Fruit fly (Drosophila melanogaster) whole organism, larva: ENCODE measurements around the gene mon2.

Source experiments
- noc ChIP-seq: fragments of 200-800 bp; sonication (Bioruptor generic); optimal IDR thresholded peaks from 3 replicates; lab custom pipeline; 2019; ENCODE audit warnings: missing biosample characterization, mild to moderate bottlenecking, missing genetic modification characterization, moderate library complexity

mon2 gene

DNA sequence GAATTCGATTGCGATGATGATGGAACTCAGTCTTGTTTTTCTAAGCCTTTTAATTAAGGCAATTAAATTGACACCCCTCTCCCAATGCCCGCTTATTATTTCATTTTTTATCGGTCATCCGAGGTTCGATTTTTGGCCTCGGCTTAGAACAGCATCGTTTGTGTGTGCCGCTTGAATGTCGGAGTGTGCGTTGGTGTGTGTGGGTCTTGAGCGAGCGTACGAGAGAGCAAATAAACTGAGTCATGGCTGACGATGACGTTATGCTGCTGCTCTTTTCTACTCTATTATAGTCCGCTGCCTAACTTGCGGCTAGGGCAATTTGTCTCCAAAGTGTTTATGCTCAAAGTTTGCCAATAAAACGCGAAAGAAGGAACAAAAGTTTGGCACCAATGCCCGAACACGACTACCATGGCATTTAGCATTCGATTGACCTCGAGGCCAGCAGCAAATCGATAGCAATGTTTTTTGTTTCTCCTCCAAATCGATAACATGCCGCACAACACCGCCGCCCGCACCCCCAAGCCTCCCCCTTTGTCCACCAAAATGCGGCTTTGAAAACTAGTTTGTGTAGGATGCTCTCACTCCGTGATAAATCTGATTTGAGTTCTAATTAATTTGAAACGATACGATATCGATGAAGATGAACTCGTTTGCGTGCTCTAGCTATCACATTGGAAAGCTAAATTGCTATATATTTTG lies 38.2 kb downstream of the mon2 start:
- no peak for TF ChIP-seq noc

DNA sequence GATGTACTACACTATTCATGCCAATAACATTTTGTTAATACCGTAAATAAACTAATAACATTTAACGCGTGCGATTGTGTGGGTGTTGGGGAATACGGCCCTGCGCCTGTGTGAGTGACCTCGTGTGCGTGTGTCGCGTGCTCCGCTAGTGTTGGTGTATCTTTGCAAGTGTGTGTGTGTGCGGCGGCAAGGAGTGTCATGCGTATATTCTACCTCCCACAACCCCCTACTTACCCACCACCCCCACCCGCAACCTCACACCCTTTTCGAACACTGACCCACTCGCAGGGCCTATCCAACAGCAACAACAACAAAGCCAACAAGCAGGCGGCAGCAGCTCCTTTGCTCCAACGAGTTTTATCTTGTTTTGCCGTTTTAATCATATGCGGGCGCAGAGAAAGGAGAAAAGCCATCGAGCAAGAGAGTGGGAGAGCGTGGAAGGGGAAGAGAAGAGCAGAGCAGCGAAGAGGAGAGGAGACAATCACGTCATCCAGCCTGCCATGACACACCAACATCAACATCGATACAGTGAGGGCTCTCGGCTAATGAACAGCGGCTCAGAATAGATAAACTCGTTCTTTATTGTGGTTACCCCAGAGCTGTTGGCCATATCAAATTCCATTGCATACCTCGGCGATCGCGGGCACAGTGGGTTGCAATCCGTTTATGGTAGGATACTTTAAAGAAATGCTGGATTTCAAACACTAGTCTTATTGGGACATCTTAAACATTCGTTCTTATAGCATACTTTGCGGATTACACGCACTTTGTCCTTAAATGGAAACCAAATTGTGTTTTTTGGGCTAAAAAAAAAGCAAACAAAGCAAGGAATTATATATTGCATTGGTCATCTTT lies 39.2 kb downstream of the mon2 start:
- TF ChIP-seq noc: no peak

DNA sequence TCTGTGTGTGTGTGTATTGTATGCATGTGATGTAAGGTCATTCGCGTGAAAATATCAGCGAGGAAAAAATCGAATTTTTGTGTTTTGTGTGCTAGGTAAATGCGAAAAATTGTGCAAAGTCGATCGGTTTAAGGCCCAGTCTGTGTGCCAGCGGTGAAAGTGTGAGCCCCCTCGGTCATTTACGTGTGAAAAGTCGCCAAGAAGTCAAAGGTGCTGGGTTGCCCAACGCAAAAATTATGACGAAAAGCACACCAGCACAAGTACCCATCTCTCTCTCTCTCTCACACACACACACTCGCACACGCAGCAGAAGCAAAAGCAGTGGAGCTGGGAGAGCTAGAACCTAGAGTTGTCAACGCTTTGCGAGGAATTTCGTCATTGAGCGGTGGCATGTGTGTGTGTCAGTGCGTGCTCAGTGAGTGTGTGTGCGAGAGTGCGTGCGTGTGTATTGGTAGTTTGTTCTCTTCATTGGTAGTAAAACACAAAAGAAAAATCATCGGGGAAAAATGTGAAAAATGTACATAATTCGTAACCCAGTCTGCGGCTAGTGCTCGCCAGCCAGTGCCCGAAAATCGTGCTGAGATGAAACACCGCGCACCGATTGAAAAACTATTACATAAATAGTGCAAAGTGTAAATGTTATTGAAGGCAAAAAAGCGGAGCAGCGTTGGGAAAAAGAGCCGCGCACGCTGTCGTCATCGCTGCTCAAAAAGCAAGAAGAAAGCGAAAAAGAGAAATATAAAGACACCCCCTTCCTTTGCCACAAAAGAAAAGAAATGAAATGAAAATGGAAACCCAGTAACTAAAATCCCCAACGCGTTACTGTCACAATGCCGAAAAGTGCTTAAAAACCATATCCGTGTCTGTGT lies 40.1 kb downstream of the mon2 start:
- TF ChIP-seq noc: peak; percentile 57

DNA sequence CACCGCTTCAGTTG lies 40.6 kb downstream of the mon2 start, which contains the start of gene Bsg:
Bsg (plus strand) TSS at position 8 of the 14 bp plus-strand sequence.
- TF ChIP-seq noc: no peak

DNA sequence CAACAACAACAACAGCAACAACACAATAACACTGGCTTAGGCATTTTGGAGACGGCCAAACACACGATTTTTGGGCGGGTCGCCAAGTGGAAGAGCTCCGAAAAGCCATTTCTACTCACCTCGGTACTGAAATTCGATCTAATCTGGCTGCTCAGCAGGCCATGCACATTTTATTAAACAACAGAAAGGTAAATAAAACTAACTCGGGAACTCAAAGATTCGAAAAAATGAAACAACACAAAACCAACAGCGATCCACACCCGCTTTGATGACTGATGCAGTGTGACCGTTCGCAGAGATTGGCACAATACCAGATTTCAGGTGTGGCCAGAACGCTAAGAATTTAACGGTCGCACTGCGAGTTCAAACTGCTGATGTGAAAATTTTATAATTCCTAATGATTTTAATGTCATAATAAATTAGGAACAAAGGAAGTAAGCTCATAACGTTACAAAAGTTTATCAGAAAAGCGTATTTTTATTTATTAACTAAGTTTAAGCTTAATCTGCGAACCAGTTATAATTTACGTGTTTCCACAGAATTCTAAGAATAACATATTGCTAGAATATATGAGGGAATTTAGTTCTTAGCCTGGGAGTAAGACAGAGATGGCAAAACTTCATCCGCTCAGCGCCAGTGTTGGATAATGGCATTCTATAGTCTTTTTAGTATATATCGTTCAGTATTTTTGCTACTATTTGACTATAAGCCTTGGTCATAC lies 41.0 kb downstream of the mon2 start, which contains the start of gene Mcr:
Mcr (minus strand) TSS at position 291 of the 721 bp plus-strand sequence.
- no peak for TF ChIP-seq noc

DNA sequence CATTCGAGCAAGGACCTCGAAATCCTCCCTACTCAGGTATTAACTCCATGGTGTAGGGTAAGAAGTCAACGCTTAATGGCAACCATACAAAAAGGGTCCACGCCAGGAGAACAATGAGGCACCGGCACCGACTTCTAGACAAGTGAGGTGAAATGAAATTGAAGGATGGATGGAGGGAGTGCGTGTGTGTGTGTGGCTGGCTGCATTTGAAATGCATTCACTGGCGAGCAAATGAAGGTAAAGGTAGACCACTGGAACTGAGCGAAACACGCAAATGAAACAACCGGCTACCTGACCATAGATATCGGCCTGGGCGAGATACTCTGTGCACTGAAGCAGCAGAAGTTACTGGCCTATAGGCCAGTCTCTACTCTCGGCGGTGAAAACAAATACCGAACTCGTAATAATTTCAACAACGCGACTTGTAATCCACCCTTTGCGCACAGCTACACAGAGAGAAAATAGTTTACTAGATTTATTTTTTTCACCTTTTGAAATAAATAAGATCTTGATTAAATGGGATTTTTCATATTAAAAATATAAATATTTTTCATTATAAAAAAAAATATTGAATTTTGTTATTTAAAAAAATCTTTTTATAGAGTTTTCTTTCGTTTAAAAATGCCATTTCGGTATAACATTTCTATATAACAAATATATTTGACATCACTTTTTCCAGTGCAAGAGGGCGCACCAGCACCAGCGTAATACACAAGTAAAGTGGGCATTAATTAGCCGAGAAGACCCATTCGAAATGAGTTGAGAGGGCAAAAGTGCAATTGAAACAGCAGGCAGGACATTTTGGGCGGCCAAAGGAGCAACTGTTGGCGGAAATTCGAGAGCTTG lies 41.9 kb downstream of the mon2 start:
- TF ChIP-seq noc: no peak

DNA sequence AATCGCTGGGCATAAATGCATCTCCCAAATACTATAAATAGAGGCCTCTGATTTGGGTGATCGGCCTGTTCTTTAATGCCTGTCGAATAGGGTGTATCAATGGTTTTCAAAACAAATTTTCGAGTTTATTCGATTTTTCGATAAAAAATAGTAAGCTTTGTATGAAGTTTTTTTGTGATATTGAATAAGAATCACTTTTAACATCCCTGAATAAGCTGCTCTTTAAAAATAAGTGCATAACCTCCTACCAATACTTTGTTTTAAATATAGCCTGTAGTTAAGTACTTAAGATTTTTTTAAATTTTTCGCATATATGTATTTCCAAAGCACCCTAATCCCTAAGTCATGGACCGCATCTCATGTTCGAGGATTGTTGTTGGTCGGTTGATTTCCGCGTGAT lies 43.2 kb downstream of the mon2 start:
- TF ChIP-seq noc: no peak

DNA sequence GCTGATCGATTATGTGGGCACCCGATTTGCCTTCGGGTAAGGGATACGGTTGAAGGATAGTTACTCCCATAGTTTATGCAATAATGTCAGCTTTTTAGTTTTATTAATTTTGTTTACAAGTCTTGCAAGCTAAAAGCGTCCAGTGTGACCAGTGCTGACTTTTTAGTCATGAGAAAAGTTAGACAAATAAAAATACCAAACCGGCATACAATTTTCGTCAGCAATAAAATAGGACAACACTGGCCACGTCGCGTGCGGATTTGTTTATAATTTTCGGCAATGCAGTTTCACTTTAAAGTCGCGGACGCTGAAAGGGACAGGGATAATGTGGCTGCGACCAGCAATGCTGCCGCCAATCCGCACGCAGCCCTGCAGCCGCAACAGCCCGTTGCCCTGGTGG lies 51.1 kb downstream of the mon2 start, which contains the start of the genes MED20 and Trf:
MED20 (minus strand) TSS at position 157 of the 400 bp plus-strand sequence.
Trf (plus strand) TSS at position 204 of the 400 bp plus-strand sequence.
- no peak for TF ChIP-seq noc

DNA sequence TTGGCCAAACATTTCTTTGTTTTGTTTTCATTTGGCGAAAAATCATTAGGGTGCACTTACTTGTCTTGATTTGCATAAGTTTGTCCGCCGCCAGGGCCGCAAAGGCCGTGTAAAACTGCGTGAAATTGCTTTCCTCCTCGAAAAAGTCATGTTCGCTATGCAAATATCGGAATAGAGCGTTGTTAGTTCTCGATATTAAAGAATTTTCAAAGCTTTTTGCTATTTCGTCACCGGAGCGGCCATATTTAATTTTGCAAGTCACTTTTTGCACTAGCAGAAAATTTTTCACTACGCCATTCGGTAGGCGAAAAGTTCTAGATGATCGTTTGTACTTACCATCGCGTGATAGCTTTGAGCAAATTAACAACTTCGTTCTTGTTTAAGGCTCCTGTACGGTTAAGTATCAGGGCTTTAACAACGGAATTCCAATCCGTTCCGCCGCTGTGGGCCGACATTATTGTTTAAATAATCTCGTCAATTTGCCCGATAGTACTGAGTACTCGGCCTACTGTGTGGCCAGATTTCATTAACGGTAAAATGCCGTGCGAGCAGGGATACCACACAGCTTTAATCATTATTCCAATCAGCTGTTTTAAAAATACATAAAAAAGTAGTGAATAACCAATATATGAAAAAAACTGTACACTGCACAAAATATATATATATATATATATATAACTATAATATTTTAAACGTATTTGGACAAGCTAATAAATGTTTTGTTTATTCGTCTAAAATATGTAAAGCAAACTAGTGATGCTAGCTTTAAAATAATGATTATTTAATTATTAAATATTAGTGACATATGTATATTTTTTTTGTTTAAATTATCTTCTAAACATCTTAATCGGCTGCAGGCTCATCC lies 52.5 kb downstream of the mon2 start, which contains the start of gene poe:
poe (minus strand) TSS at position 513 of the 865 bp plus-strand sequence.
- no peak for TF ChIP-seq noc
